Worm (Caenorhabditis elegans) whole organism, L3 larva: ENCODE results near the gene ZK488.6.

ENCODE experiments used
- R02D3.7 ChIP-seq: fragments of 150-350 bp; optimal IDR thresholded peaks from 2 replicates; lab custom pipeline; 2014; ENCODE audit warnings: missing biosample characterization, missing genetic modification characterization
- ZK546.5 ChIP-seq: sonication (generic microtip); optimal IDR thresholded peaks from 2 replicates; lab custom pipeline; 2017; ENCODE audit warnings: missing biosample characterization, missing genetic modification characterization
- aly-2 ChIP-seq: fragments of 150-350 bp; optimal IDR thresholded peaks from 2 replicates; lab custom pipeline; 2014; ENCODE audit warnings: missing biosample characterization, missing genetic modification characterization
- ama-1 ChIP-seq: fragments of 150-350 bp; optimal IDR thresholded peaks from 2 replicates; lab custom pipeline; 2018
- daf-12 ChIP-seq: fragments of 150-350 bp; optimal IDR thresholded peaks from 2 replicates; lab custom pipeline; 2014; ENCODE audit warnings: missing biosample characterization, missing genetic modification reagents, missing genetic modification characterization
- egl-27 ChIP-seq: sonication (generic microtip); optimal IDR thresholded peaks from 4 replicates; lab custom pipeline; 2017; ENCODE audit warnings: missing biosample characterization, missing genetic modification reagents, missing genetic modification characterization
- elt-1 ChIP-seq: fragments of 150-350 bp; optimal IDR thresholded peaks from 2 replicates; lab custom pipeline; 2014; ENCODE audit warnings: missing biosample characterization, missing genetic modification characterization
- elt-2 ChIP-seq: sonication (generic microtip); optimal IDR thresholded peaks from 2 replicates; lab custom pipeline; 2016; ENCODE audit warnings: missing genetic modification reagents, mild to moderate bottlenecking, missing genetic modification characterization, missing compliant biosample characterization
- elt-3 ChIP-seq, 3 experiments: fragments of 150-350 bp in 1 of 3; sonication (generic microtip) in 2 of 3; optimal IDR thresholded peaks; 2 replicates in 2 of 3; 4 replicates in 1 of 3; lab custom pipeline; 2014 to 2017; ENCODE audit warnings: missing biosample characterization in 3 of 3, missing genetic modification characterization in 3 of 3
- eor-1 ChIP-seq, 2 experiments: fragments of 150-350 bp; optimal IDR thresholded peaks; 2 replicates each; lab custom pipeline; 2014 to 2018; ENCODE audit warnings: missing biosample characterization in 2 of 2, missing genetic modification characterization in 2 of 2
- fos-1 ChIP-seq: fragments of 150-350 bp; optimal IDR thresholded peaks from 2 replicates; lab custom pipeline; 2014; ENCODE audit warnings: missing biosample characterization, missing genetic modification characterization
- jun-1 ChIP-seq: fragments of 150-350 bp; optimal IDR thresholded peaks from 2 replicates; lab custom pipeline; 2014; ENCODE audit warnings: missing biosample characterization, missing genetic modification reagents, missing genetic modification characterization
- lin-15B ChIP-seq: fragments of 150-350 bp; optimal IDR thresholded peaks from 2 replicates; lab custom pipeline; 2014; ENCODE audit warnings: missing biosample characterization, missing genetic modification characterization
- lin-39 ChIP-seq: fragments of 150-350 bp; optimal IDR thresholded peaks from 2 replicates; lab custom pipeline; 2018; ENCODE audit warnings: missing biosample characterization, missing genetic modification reagents, missing genetic modification characterization
- lsy-12 ChIP-seq: sonication (generic microtip); optimal IDR thresholded peaks from 2 replicates; lab custom pipeline; 2016; ENCODE audit warnings: mild to moderate bottlenecking, missing genetic modification characterization, missing compliant biosample characterization
- mdl-1 ChIP-seq: fragments of 150-350 bp; optimal IDR thresholded peaks from 2 replicates; lab custom pipeline; 2014; ENCODE audit warnings: missing biosample characterization, missing genetic modification characterization
- nfya-1 ChIP-seq: sonication (generic microtip); optimal IDR thresholded peaks from 2 replicates; lab custom pipeline; 2017; ENCODE audit warnings: missing genetic modification characterization, mild to moderate bottlenecking, missing compliant biosample characterization, antibody characterized with exemption, moderate library complexity; ENCODE audit not compliant: insufficient read depth
- nhr-11 ChIP-seq: fragments of 150-350 bp; optimal IDR thresholded peaks from 2 replicates; lab custom pipeline; 2014; ENCODE audit warnings: missing biosample characterization, missing genetic modification characterization
- nhr-12 ChIP-seq: fragments of 150-350 bp; optimal IDR thresholded peaks from 2 replicates; lab custom pipeline; 2014; ENCODE audit warnings: missing biosample characterization, missing genetic modification characterization
- nhr-23 ChIP-seq: fragments of 150-350 bp; optimal IDR thresholded peaks from 2 replicates; lab custom pipeline; 2014; ENCODE audit warnings: missing biosample characterization, missing genetic modification reagents, missing genetic modification characterization
- nhr-237 ChIP-seq: fragments of 150-350 bp; optimal IDR thresholded peaks from 2 replicates; lab custom pipeline; 2014; ENCODE audit warnings: missing biosample characterization, missing genetic modification characterization
- nhr-25 ChIP-seq: sonication (generic microtip); optimal IDR thresholded peaks from 2 replicates; lab custom pipeline; 2017; ENCODE audit warnings: missing biosample characterization, missing genetic modification characterization
- nhr-67 ChIP-seq: fragments of 150-350 bp; optimal IDR thresholded peaks from 2 replicates; lab custom pipeline; 2014; ENCODE audit warnings: missing biosample characterization, missing genetic modification characterization
- nhr-76 ChIP-seq: fragments of 150-350 bp; sonication (generic microtip); optimal IDR thresholded peaks from 5 replicates; lab custom pipeline; 2014; ENCODE audit warnings: missing biosample characterization, missing genetic modification characterization
- nhr-77 ChIP-seq: fragments of 150-350 bp; optimal IDR thresholded peaks from 2 replicates; lab custom pipeline; 2014; ENCODE audit warnings: missing biosample characterization, missing genetic modification characterization
- pha-4 ChIP-seq: fragments of 150-350 bp; optimal IDR thresholded peaks from 2 replicates; lab custom pipeline; 2014; ENCODE audit warnings: missing biosample characterization, missing genetic modification reagents, missing genetic modification characterization
- pqm-1 ChIP-seq: fragments of 150-350 bp; optimal IDR thresholded peaks from 2 replicates; lab custom pipeline; 2017; ENCODE audit warnings: missing biosample characterization, missing genetic modification characterization, inconsistent platforms
- sea-2 ChIP-seq: fragments of 150-350 bp; sonication (generic microtip); optimal IDR thresholded peaks from 4 replicates; lab custom pipeline; 2014; ENCODE audit warnings: missing biosample characterization, missing genetic modification reagents, missing genetic modification characterization
- snpc-4 ChIP-seq: fragments of 150-350 bp; optimal IDR thresholded peaks from 2 replicates; lab custom pipeline; 2014; ENCODE audit warnings: missing biosample characterization, missing genetic modification characterization
- unc-39 ChIP-seq: sonication (generic microtip); optimal IDR thresholded peaks from 4 replicates; lab custom pipeline; 2017; ENCODE audit warnings: missing biosample characterization, missing genetic modification characterization
- zag-1 ChIP-seq: fragments of 150-350 bp; optimal IDR thresholded peaks from 2 replicates; lab custom pipeline; 2014; ENCODE audit warnings: missing biosample characterization, missing genetic modification characterization
- ztf-4 ChIP-seq: fragments of 150-350 bp; optimal IDR thresholded peaks from 2 replicates; lab custom pipeline; 2014; ENCODE audit warnings: missing biosample characterization, missing genetic modification characterization

The ZK488.6 gene

DNA sequence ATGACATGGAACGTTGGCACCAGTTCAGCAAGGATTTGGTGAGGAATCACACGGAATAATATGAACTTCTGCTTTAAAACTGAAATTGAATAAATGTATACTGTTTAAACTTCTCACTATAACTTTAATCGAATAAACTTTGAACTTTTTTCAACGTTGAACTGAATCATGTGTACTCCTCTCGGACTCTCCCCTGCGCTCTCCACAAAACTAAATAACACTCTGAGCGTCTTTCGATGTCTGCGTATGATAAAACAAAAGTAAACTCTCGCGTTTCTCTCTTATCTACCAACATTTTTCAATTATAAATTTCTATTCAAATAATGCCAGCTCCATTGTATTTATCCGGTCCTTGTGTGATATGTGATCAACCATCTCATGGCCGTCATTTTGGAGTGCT, 41.5 kb downstream of the ZK488.6 start (continued):
- TF ChIP-seq eor-1 (tag; optimal IDR thresholded peaks at IDR 0.05; lab: Kevin White, UChicago): no peak
- TF ChIP-seq nhr-67 (tag; lab: Kevin White, UChicago): no peak

ce11 chrV:634855-635254, 44.6 kb downstream of the ZK488.6 start, which contains the start of gene F48G7.10:
TSS of gene F48G7.10 (minus strand) at chrV:634955.
- no peak for TF ChIP-seq ZK546.5 (tag; lab: Kevin White, UChicago)
- TF ChIP-seq daf-12: no peak
- no peak for TF ChIP-seq nhr-237 (tag; lab: Kevin White, UChicago)
- no peak for TF ChIP-seq lin-39 (tag; lab: Kevin White, UChicago)
- TF ChIP-seq R02D3.7 (tag; lab: Kevin White, UChicago): no peak
- TF ChIP-seq nhr-67 (tag; lab: Kevin White, UChicago): no peak
- TF ChIP-seq fos-1 (tag; lab: Kevin White, UChicago): no peak
- TF ChIP-seq lsy-12 (tag; lab: Kevin White, UChicago): no peak
- no peak for TF ChIP-seq nhr-76 (tag; lab: Kevin White, UChicago)
- no peak for TF ChIP-seq ztf-4 (tag; lab: Kevin White, UChicago)
- TF ChIP-seq snpc-4 (tag; lab: Kevin White, UChicago): no peak
- no peak for TF ChIP-seq nhr-23
- TF ChIP-seq nhr-77 (tag; lab: Kevin White, UChicago): no peak
- TF ChIP-seq elt-3 (tag; optimal IDR thresholded peaks at IDR 0.05; lab: Kevin White, UChicago): no peak
- TF ChIP-seq mdl-1 (tag; lab: Kevin White, UChicago): no peak
- TF ChIP-seq pqm-1 (tag; lab: Kevin White, UChicago): no peak
- TF ChIP-seq ama-1 (lab: Kevin White, UChicago): no peak

DNA sequence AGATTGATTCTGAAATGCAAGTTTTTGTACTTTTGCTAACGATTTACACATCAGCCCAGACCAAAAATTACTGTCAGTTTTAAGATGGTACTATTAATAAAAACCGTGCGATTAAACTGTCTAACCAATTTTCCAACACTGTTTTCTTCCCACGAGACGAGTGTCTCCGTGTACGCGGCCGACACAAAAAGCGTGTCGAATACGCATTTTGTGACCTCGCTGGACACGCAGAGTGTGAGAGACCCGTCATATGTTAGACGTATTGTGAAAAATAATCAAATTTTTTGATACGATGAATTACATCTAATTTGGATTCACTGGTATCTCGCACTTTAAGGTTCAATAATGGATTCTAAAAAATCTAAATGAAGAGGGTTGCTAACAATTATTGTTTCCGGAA, 45.3 kb downstream of the ZK488.6 start:
- peak; percentile 51 for TF ChIP-seq elt-2 (tag; lab: Kevin White, UChicago)
- peak; percentile 89 for TF ChIP-seq snpc-4 (tag; lab: Kevin White, UChicago)
- TF ChIP-seq egl-27 (tag; lab: Kevin White, UChicago): no peak
- peak; percentile 52 for TF ChIP-seq pha-4 (tag; lab: Kevin White, UChicago)
- TF ChIP-seq nhr-25 (tag; lab: Kevin White, UChicago): peak; percentile 35
- TF ChIP-seq nhr-12: no peak
- TF ChIP-seq jun-1 (tag; lab: Kevin White, UChicago): no peak
- TF ChIP-seq nhr-11 (tag; lab: Kevin White, UChicago): no peak
- no peak for TF ChIP-seq lin-39 (tag; lab: Kevin White, UChicago)
- TF ChIP-seq nhr-23: peak; percentile 40
- TF ChIP-seq pqm-1 (tag; lab: Kevin White, UChicago): peak; percentile 51

DNA sequence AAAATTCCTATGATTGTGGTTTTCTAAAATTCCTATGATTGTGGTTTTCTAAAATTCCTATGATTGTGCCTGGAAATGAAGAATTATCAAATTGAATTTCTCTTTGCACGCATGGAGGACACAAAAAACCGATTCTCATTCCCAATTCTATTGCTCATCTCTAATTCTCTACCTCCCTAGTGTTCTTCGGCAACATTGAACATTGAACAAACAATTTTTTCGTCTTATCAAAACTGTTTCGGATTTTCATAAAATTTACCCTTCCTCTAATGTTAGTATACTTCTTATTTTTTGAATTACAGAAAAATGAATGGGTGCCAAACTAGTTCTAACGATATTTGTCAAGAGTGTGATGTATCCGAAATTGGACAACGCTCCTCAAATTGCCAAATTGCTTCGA, 46.0 kb downstream of the ZK488.6 start, which contains the start of gene pals-31:
Gene pals-31 (plus strand): TSS at position 301 of the 400 bp plus-strand sequence.
- TF ChIP-seq sea-2: no peak
- TF ChIP-seq unc-39 (tag; lab: Kevin White, UChicago): no peak
- TF ChIP-seq ZK546.5 (tag; lab: Kevin White, UChicago): no peak

ce11 chrV:638328-638727, 48.0 kb downstream of the ZK488.6 start, which contains the start of gene srj-37:
TSS of gene srj-37 (plus strand) at chrV:638628.
- TF ChIP-seq snpc-4 (tag; lab: Kevin White, UChicago) (no peak), R02D3.7 (tag; lab: Kevin White, UChicago) (no peak), ZK546.5 (tag; lab: Kevin White, UChicago) (no peak), eor-1 (tag; optimal IDR thresholded peaks at IDR 0.05; lab: Kevin White, UChicago) (no peak), zag-1 (tag; lab: Kevin White, UChicago) (no peak), nfya-1 (tag; lab: Kevin White, UChicago) (no peak), lin-15B (no peak), unc-39 (tag; lab: Kevin White, UChicago) (no peak), nhr-77 (tag; lab: Kevin White, UChicago) (no peak), aly-2 (tag; lab: Kevin White, UChicago) (no peak), jun-1 (tag; lab: Kevin White, UChicago) (no peak), elt-1 (tag; lab: Kevin White, UChicago) (no peak), elt-3 (tag; optimal IDR thresholded peaks at IDR 0.05; lab: Kevin White, UChicago) (no peak)
